Worm (Caenorhabditis elegans): ENCODE measurements around the gene Y17G7B.21.
A peak's percentile ranks its signal among the peaks of the same experiment; 100 is the strongest.

Gene Y17G7B.21

ce11 chrII:11960596-11961217 lies 16.8 kb downstream of the Y17G7B.21 start (continued):
- TF ChIP-seq sup-37 (GFP tag; optimal IDR thresholded peaks at IDR 0.05), result peak; percentile 63
- TF ChIP-seq swsn-7 (tag; optimal IDR thresholded peaks at IDR 0.05), result peak; percentile 69
- TF ChIP-seq ztf-11 (tag; optimal IDR thresholded peaks at IDR 0.05), result peak in 1 of 2 experiments; percentile 58
- TF ChIP-seq fkh-4 (tag; optimal IDR thresholded peaks at IDR 0.05; ENCODE audit: borderline replicate concordance), result no peak
- peak; percentile 46; the same call in 1 of the 2 replicates for TF ChIP-seq grh-1 (GFP tag; IDR thresholded peaks at IDR 0.05)
- peak; percentile 77 for TF ChIP-seq nhr-19 (GFP tag; conservative IDR thresholded peaks at IDR 0.05)
- TF ChIP-seq lin-35 (GFP tag; optimal IDR thresholded peaks at IDR 0.05), result peak; percentile 21 to 59
- TF ChIP-seq pag-3 (tag; optimal IDR thresholded peaks at IDR 0.05; ENCODE audit: borderline replicate concordance, insufficient read depth), result no peak
- TF ChIP-seq dpl-1 (GFP tag; optimal IDR thresholded peaks at IDR 0.05), result peak; percentile 1 to 17 (median 3)
- no peak for TF ChIP-seq nhr-28 (tag; optimal IDR thresholded peaks at IDR 0.05)
- peak; percentile 45; the same call in 1 of the 2 replicates for TF ChIP-seq ceh-88 (GFP tag; IDR thresholded peaks at IDR 0.05)
- no peak for TF ChIP-seq unc-62 (GFP tag; optimal IDR thresholded peaks at IDR 0.05)
- TF ChIP-seq nhr-237 (tag; optimal IDR thresholded peaks at IDR 0.05), result no peak
- TF ChIP-seq C04F5.9 (tag; optimal IDR thresholded peaks at IDR 0.05), result peak; percentile 20
- TF ChIP-seq tbx-2 (tag; optimal IDR thresholded peaks at IDR 0.05), result peak; percentile 65
- peak; percentile 65 for TF ChIP-seq irx-1 (tag; optimal IDR thresholded peaks at IDR 0.05)
- TF ChIP-seq lsy-2 (tag; optimal IDR thresholded peaks at IDR 0.05), result peak; percentile 53 to 59
- peak; percentile 5 for TF ChIP-seq elt-2 (tag; optimal IDR thresholded peaks at IDR 0.05)
- TF ChIP-seq ceh-82 (tag; optimal IDR thresholded peaks at IDR 0.05), result peak; percentile 65 to 76 (median 68)
- TF ChIP-seq tlp-1 (tag; optimal IDR thresholded peaks at IDR 0.05), result no peak
- TF ChIP-seq efl-1 (optimal IDR thresholded peaks at IDR 0.05), result peak; percentile 26 to 49
- TF ChIP-seq efl-1 (GFP tag; optimal IDR thresholded peaks at IDR 0.05 in 1 of 2), result peak; percentile 46 to 92
- TF ChIP-seq zip-4 (GFP tag; optimal IDR thresholded peaks at IDR 0.05), result peak; percentile 42
- TF ChIP-seq fkh-8 (tag; optimal IDR thresholded peaks at IDR 0.05), result peak; percentile 87
- TF ChIP-seq unc-98 (GFP tag; IDR thresholded peaks at IDR 0.05), result 0 out of 2 replicates have a peak, but pooled peaks have one; percentile 21
- TF ChIP-seq fkh-10 (GFP tag; optimal IDR thresholded peaks at IDR 0.05), result peak; percentile 25
- TF ChIP-seq unc-86 (tag; optimal IDR thresholded peaks at IDR 0.05), result peak; percentile 44
- TF ChIP-seq jun-1 (tag; optimal IDR thresholded peaks at IDR 0.05), result peak; percentile 64
- peak in 2 of 6 experiments; percentile 5 to 21 for TF ChIP-seq elt-3 (tag; optimal IDR thresholded peaks at IDR 0.05)
- no peak for TF ChIP-seq aly-2 (tag; optimal IDR thresholded peaks at IDR 0.05)
- TF ChIP-seq C16A3.4 (tag; optimal IDR thresholded peaks at IDR 0.05), result peak; percentile 53
- TF ChIP-seq xbp-1 (tag; optimal IDR thresholded peaks at IDR 0.05), result peak; percentile 59
- TF ChIP-seq unc-130 (tag; optimal IDR thresholded peaks at IDR 0.05), result peak; percentile 60
- peak; percentile 71 for TF ChIP-seq nhr-90 (tag; optimal IDR thresholded peaks at IDR 0.05; ENCODE audit: poor library complexity)
- TF ChIP-seq blmp-1 (tag; optimal IDR thresholded peaks at IDR 0.05), result no peak
- no peak for TF ChIP-seq alr-1 (tag; optimal IDR thresholded peaks at IDR 0.05; ENCODE audit: borderline replicate concordance)
- TF ChIP-seq pqm-1 (tag; optimal IDR thresholded peaks at IDR 0.05), result no peak
- no peak for TF ChIP-seq ztf-4 (tag; optimal IDR thresholded peaks at IDR 0.05)
- peak; percentile 59 for TF ChIP-seq lir-3 (tag; optimal IDR thresholded peaks at IDR 0.05; ENCODE audit: poor library complexity)
- TF ChIP-seq mef-2 (tag; optimal IDR thresholded peaks at IDR 0.05), result peak; percentile 14
- no peak for TF ChIP-seq ces-1 (GFP tag; optimal IDR thresholded peaks at IDR 0.05)

All from whole organism, L1 larva.